Worm (Caenorhabditis elegans): Measurements from ENCODE around the gene C29F9.8.

DNA sequence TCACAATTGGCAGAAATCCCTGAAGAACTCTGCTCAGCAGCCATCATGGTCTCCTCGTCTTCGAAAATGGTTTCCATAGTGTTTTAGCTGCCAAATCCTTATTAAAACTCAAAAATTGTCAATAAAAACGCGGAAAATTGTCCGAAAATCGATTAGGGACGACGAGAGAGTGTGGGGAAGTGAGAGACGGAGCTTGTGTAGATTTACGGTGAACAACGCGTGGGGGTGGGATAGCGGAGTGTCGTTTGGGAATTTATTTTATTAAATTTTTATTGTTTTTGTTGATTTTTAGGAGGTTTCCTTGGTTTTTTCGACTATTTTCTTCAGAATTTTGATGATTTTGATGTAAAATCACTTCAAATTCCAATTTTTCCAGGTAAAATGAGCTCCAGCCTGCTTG, 9.7 kb downstream of the C29F9.8 start, which contains the start of the genes F54C4.4 and mrpl-40:
- no peak for TF ChIP-seq ceh-20 (GFP tag; IDR thresholded peaks at IDR 0.05)
- TF ChIP-seq aha-1 (tag) = peak; percentile 89
- no peak for TF ChIP-seq nhr-76 (tag; optimal IDR thresholded peaks at IDR 0.05)
- no peak for TF ChIP-seq unc-62 (GFP tag; optimal IDR thresholded peaks at IDR 0.05 in 1 of 2)
- no peak for TF ChIP-seq unc-62 (tag; optimal IDR thresholded peaks at IDR 0.05)
- no peak for TF ChIP-seq egl-27 (tag; optimal IDR thresholded peaks at IDR 0.05)
- TF ChIP-seq sdz-12 (GFP tag; optimal IDR thresholded peaks at IDR 0.05) = no peak
- no peak for TF ChIP-seq zag-1 (tag; optimal IDR thresholded peaks at IDR 0.05)
- TF ChIP-seq ama-1 (optimal IDR thresholded peaks at IDR 0.05) = no peak
- TF ChIP-seq ces-1 (GFP tag; optimal IDR thresholded peaks at IDR 0.05) = no peak
- TF ChIP-seq daf-8 (GFP tag; IDR thresholded peaks at IDR 0.05) = no peak
- TF ChIP-seq F44E2.7 (GFP tag; IDR thresholded peaks at IDR 0.05) = no peak
